Worm (Caenorhabditis elegans) whole organism, L2 larva: ENCODE data around the gene C34C12.9.
A peak's percentile ranks its signal among the peaks of the same experiment; 100 is the strongest.
"Not testable (repeated sequence)": the region's sequence is repeated elsewhere in the genome, so short reads cannot be mapped to it uniquely, and the experiment has no call there.

Experiments used
- C34F6.9 ChIP-seq: fragments of 150-350 bp; optimal IDR thresholded peaks from 2 replicates; lab custom pipeline; 2014; ENCODE audit warnings: missing biosample characterization, missing genetic modification characterization
- R02D3.7 ChIP-seq: fragments of 150-350 bp; optimal IDR thresholded peaks from 2 replicates; lab custom pipeline; 2014; ENCODE audit warnings: missing biosample characterization, missing genetic modification characterization
- Y55F3AM.14 ChIP-seq: fragments of 200-800 bp; sonication (Bioruptor generic); optimal IDR thresholded peaks from 2 replicates; lab custom pipeline; 2018; ENCODE audit warnings: mild to moderate bottlenecking, missing genetic modification characterization, missing compliant biosample characterization
- ZK546.5 ChIP-seq: sonication (generic microtip); optimal IDR thresholded peaks from 2 replicates; lab custom pipeline; 2017; ENCODE audit warnings: missing biosample characterization, missing genetic modification characterization
- aly-2 ChIP-seq: fragments of 150-350 bp; optimal IDR thresholded peaks from 2 replicates; lab custom pipeline; 2014; ENCODE audit warnings: missing biosample characterization, missing genetic modification characterization
- ama-1 ChIP-seq: fragments of 150-350 bp; optimal IDR thresholded peaks from 2 replicates; lab custom pipeline; 2018; ENCODE audit warnings: inconsistent platforms
- blmp-1 ChIP-seq: sonication (generic microtip); optimal IDR thresholded peaks from 2 replicates; lab custom pipeline; 2017; ENCODE audit warnings: missing genetic modification characterization, mild to moderate bottlenecking, missing compliant biosample characterization, antibody characterized with exemption, moderate library complexity; ENCODE audit not compliant: insufficient read depth
- ceh-82 ChIP-seq: fragments of 150-350 bp; optimal IDR thresholded peaks from 2 replicates; lab custom pipeline; 2014; ENCODE audit warnings: missing biosample characterization, missing genetic modification characterization
- crh-2 ChIP-seq: sonication (generic microtip); optimal IDR thresholded peaks from 2 replicates; lab custom pipeline; 2017; ENCODE audit warnings: missing biosample characterization, missing genetic modification characterization
- dmd-4 ChIP-seq: sonication (generic microtip); optimal IDR thresholded peaks from 2 replicates; lab custom pipeline; 2017; ENCODE audit warnings: missing biosample characterization, missing genetic modification characterization
- egl-27 ChIP-seq: sonication (generic microtip); optimal IDR thresholded peaks from 3 replicates; lab custom pipeline; 2017; ENCODE audit warnings: missing biosample characterization, missing genetic modification reagents, missing genetic modification characterization
- elt-1 ChIP-seq: fragments of 150-350 bp; optimal IDR thresholded peaks from 2 replicates; lab custom pipeline; 2014; ENCODE audit warnings: missing biosample characterization, missing genetic modification characterization
- elt-3 ChIP-seq: sonication (generic microtip); optimal IDR thresholded peaks from 2 replicates; lab custom pipeline; 2017; ENCODE audit warnings: missing biosample characterization, missing genetic modification characterization
- fos-1 ChIP-seq: fragments of 150-350 bp; optimal IDR thresholded peaks from 2 replicates; lab custom pipeline; 2014; ENCODE audit warnings: missing biosample characterization, missing genetic modification characterization
- lin-13 ChIP-seq: fragments of 150-350 bp; optimal IDR thresholded peaks from 2 replicates; lab custom pipeline; 2014; ENCODE audit warnings: missing biosample characterization, missing genetic modification reagents, missing genetic modification characterization
- lin-39 ChIP-seq: fragments of 150-350 bp; optimal IDR thresholded peaks from 2 replicates; lab custom pipeline; 2014; ENCODE audit warnings: missing biosample characterization, missing genetic modification reagents, missing genetic modification characterization
- lsy-2 ChIP-seq, 2 experiments: fragments of 150-350 bp in 1 of 2; sonication (generic microtip) in 1 of 2; optimal IDR thresholded peaks; 2 replicates each; lab custom pipeline; 2014 to 2017; ENCODE audit warnings: missing biosample characterization in 2 of 2, missing genetic modification characterization in 2 of 2
- mab-5 ChIP-seq: fragments of 150-350 bp; optimal IDR thresholded peaks from 2 replicates; lab custom pipeline; 2014; ENCODE audit warnings: missing biosample characterization, missing genetic modification characterization
- nhr-11 ChIP-seq: fragments of 150-350 bp; optimal IDR thresholded peaks from 2 replicates; lab custom pipeline; 2014; ENCODE audit warnings: missing biosample characterization, missing genetic modification characterization
- nhr-129 ChIP-seq: fragments of 150-350 bp; optimal IDR thresholded peaks from 2 replicates; lab custom pipeline; 2014; ENCODE audit warnings: missing biosample characterization, missing genetic modification characterization
- nhr-21 ChIP-seq: fragments of 150-350 bp; optimal IDR thresholded peaks from 2 replicates; lab custom pipeline; 2014; ENCODE audit warnings: missing biosample characterization, missing genetic modification characterization
- nhr-23 ChIP-seq: fragments of 150-350 bp; optimal IDR thresholded peaks from 2 replicates; lab custom pipeline; 2014; ENCODE audit warnings: missing biosample characterization, missing genetic modification reagents, missing genetic modification characterization
- nhr-237 ChIP-seq: fragments of 150-350 bp; optimal IDR thresholded peaks from 2 replicates; lab custom pipeline; 2014; ENCODE audit warnings: missing biosample characterization, missing genetic modification characterization
- nhr-25 ChIP-seq: fragments of 150-350 bp; sonication (generic microtip); optimal IDR thresholded peaks from 3 replicates; lab custom pipeline; 2014; ENCODE audit warnings: missing biosample characterization, missing genetic modification characterization
- nhr-6 ChIP-seq: fragments of 150-350 bp; optimal IDR thresholded peaks from 2 replicates; lab custom pipeline; 2014; ENCODE audit warnings: missing biosample characterization, missing genetic modification characterization
- sma-3 ChIP-seq: sonication (generic microtip); optimal IDR thresholded peaks from 2 replicates; lab custom pipeline; 2016; ENCODE audit warnings: missing genetic modification reagents, missing genetic modification characterization, missing compliant biosample characterization
- snpc-4 ChIP-seq: fragments of 150-350 bp; optimal IDR thresholded peaks from 2 replicates; lab custom pipeline; 2014; ENCODE audit warnings: missing biosample characterization, missing genetic modification characterization
- unc-39 ChIP-seq: fragments of 150-350 bp; optimal IDR thresholded peaks from 2 replicates; lab custom pipeline; 2014; ENCODE audit warnings: missing biosample characterization, missing genetic modification characterization
- unc-55 ChIP-seq: fragments of 150-350 bp; sonication (generic microtip); optimal IDR thresholded peaks from 3 replicates; lab custom pipeline; 2014; ENCODE audit warnings: missing biosample characterization, missing genetic modification reagents, missing genetic modification characterization
- unc-62 ChIP-seq: fragments of 150-350 bp; optimal IDR thresholded peaks from 2 replicates; lab custom pipeline; 2014; ENCODE audit warnings: missing biosample characterization, missing genetic modification reagents, missing genetic modification characterization
- zag-1 ChIP-seq: fragments of 150-350 bp; optimal IDR thresholded peaks from 2 replicates; lab custom pipeline; 2014; ENCODE audit warnings: missing biosample characterization, missing genetic modification characterization
- ztf-1 ChIP-seq: fragments of 200-800 bp; sonication (Bioruptor generic); conservative IDR thresholded peaks from 2 replicates; pipeline ENCODE4 v1.3.6; 2022; ENCODE audit warnings: missing genetic modification characterization, missing compliant biosample characterization
- ztf-11 ChIP-seq: sonication (generic microtip); optimal IDR thresholded peaks from 2 replicates; lab custom pipeline; 2017; ENCODE audit warnings: missing biosample characterization, missing genetic modification characterization
- ztf-4 ChIP-seq: fragments of 150-350 bp; optimal IDR thresholded peaks from 2 replicates; lab custom pipeline; 2014; ENCODE audit warnings: missing biosample characterization, missing genetic modification characterization

C34C12.9 gene

ce11 chrIII:3454045-3454444 lies 21.3 kb downstream of the C34C12.9 start, which contains the start of gene C34C12.1:
Gene C34C12.1, plus strand, starts transcription at chrIII:3454345.
- not testable (repeated sequence) for TF ChIP-seq aly-2, ztf-11, elt-1 (tag; lab: Kevin White, UChicago)
- TF ChIP-seq, all 48 proteins: peak for 0; not testable (repeated sequence) for 48

- not testable (repeated sequence) for TF ChIP-seq nhr-23; nhr-25; aly-2 (tag; lab: Kevin White, UChicago)
Observed at ce11 chrIII:3453486-3453885, 21.8 kb downstream of the C34C12.9 start, which contains the start of gene C34C12.2. Gene C34C12.2, plus strand, starts transcription at chrIII:3453786.

DNA sequence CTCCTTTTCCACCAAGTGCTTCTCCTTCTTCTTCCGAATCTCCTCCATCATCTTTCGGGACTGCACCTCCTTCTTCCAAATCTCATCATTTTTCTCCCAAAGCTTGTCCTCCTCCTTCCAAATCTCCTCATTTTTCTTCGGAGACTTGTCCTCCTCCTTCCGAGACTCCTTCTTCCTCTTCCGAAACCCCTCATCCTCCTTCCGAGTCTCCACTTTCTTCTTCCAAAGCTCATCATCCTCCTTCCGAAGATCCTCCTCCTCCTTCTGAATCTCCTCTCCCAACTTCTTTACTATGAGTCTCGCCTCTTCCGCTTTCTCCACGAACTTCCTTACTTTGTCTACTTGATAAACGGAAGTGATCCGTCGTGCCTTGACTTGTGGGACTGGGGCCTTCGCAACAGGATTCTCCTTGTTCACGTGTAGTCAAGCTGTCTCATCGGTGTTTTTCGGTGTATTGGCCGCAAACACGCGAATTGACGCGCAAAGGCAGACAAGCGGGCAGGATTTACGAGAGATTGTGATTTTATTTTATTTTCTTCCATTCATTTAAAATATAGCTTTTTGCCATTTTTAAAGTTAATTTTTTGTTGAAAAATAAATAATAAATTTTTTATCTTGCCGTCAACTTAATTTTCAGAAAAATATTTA lies 22.6 kb downstream of the C34C12.9 start, which contains the start of the genes K01A11.3 and C34C12.12:
Gene K01A11.3 (minus strand): TSS at position 51 of the 648 bp plus-strand sequence.
Gene C34C12.12 (plus strand): TSS at position 632 of the 648 bp plus-strand sequence.
- TF ChIP-seq ztf-1 = no peak
- TF ChIP-seq aly-2 (tag; lab: Kevin White, UChicago) = no peak
- TF ChIP-seq unc-39 (tag; lab: Kevin White, UChicago) = no peak
- TF ChIP-seq lsy-2 (tag; optimal IDR thresholded peaks at IDR 0.05; lab: Kevin White, UChicago) = no peak
- no peak for TF ChIP-seq C34F6.9 (tag; lab: Kevin White, UChicago)
- TF ChIP-seq blmp-1 (tag; lab: Kevin White, UChicago) = no peak

ce11 chrIII:3444139-3444538 lies 31.2 kb downstream of the C34C12.9 start, which contains the start of gene spe-41:
Gene spe-41, minus strand, starts transcription at chrIII:3444210.
- TF ChIP-seq lin-13 (no peak), snpc-4 (tag; lab: Kevin White, UChicago) (no peak), ztf-4 (no peak), R02D3.7 (tag; lab: Kevin White, UChicago) (no peak), ztf-1 (no peak), elt-3 (tag; lab: Kevin White, UChicago) (no peak), nhr-6 (tag; lab: Kevin White, UChicago) (no peak)

- TF ChIP-seq nhr-21 (tag; lab: Kevin White, UChicago) = no peak
- peak; percentile 49 for TF ChIP-seq mab-5 (tag; lab: Kevin White, UChicago)
- peak; percentile 76 for TF ChIP-seq crh-2 (tag; lab: Kevin White, UChicago)
- TF ChIP-seq nhr-25 = no peak
- no peak for TF ChIP-seq nhr-11 (tag; lab: Kevin White, UChicago)
- no peak for TF ChIP-seq egl-27 (tag; lab: Kevin White, UChicago)
- peak; percentile 77 for TF ChIP-seq zag-1 (tag; lab: Kevin White, UChicago)
- no peak for TF ChIP-seq nhr-237 (tag; lab: Kevin White, UChicago)
- peak; percentile 18 for TF ChIP-seq unc-62
- no peak for TF ChIP-seq sma-3
- TF ChIP-seq fos-1 = no peak
- no peak for TF ChIP-seq nhr-129 (tag; lab: Kevin White, UChicago)
- no peak for TF ChIP-seq ZK546.5
- TF ChIP-seq ama-1 = no peak
- no peak for TF ChIP-seq ceh-82 (tag; lab: Kevin White, UChicago)
- TF ChIP-seq aly-2 (tag; lab: Kevin White, UChicago) = no peak
- no peak for TF ChIP-seq lin-39 (tag; lab: Kevin White, UChicago)
- TF ChIP-seq dmd-4 (tag; lab: Kevin White, UChicago) = no peak
- no peak for TF ChIP-seq Y55F3AM.14
- no peak for TF ChIP-seq ztf-1
- peak; percentile 47 for TF ChIP-seq unc-55
- peak in 1 of 2 experiments; percentile 40 for TF ChIP-seq lsy-2 (tag; optimal IDR thresholded peaks at IDR 0.05; lab: Kevin White, UChicago)
Observed at ce11 chrIII:3437139-3437538, 38.2 kb downstream of the C34C12.9 start.
